Fruit fly (Drosophila melanogaster) whole organism, embryonic: ENCODE measurements around the gene Prdm13.
A peak's percentile ranks its signal among the peaks of the same experiment; 100 is the strongest.

Experiments used
- CG11723 ChIP-seq: fragments of 200-800 bp; sonication (Bioruptor generic); optimal IDR thresholded peaks from 2 replicates; lab custom pipeline; 2017; ENCODE audit warnings: missing biosample characterization, mild to moderate bottlenecking, missing genetic modification characterization
- CG12391 ChIP-seq: fragments of 200-800 bp; sonication (Bioruptor generic); optimal IDR thresholded peaks from 3 replicates; lab custom pipeline; 2018; ENCODE audit warnings: missing biosample characterization, mild to moderate bottlenecking, missing genetic modification characterization, moderate library complexity
- CG13123 ChIP-seq: fragments of 200-800 bp; sonication (Bioruptor generic); optimal IDR thresholded peaks from 2 replicates; lab custom pipeline; 2016; ENCODE audit warnings: missing biosample characterization, missing genetic modification characterization
- CG13287 ChIP-seq: fragments of 200-800 bp; sonication (Bioruptor generic); IDR thresholded peaks from 2 replicates; pipeline ENCODE4 v1.3.6; 2022; ENCODE audit warnings: missing biosample characterization, missing genetic modification characterization; ENCODE audit not compliant: partially characterized antibody
- CG13624 ChIP-seq: fragments of 200-800 bp; sonication (Bioruptor generic); optimal IDR thresholded peaks from 2 replicates; lab custom pipeline; 2016; ENCODE audit warnings: missing biosample characterization, missing genetic modification characterization
- CG15073 ChIP-seq: fragments of 200-800 bp; sonication (Bioruptor generic); optimal IDR thresholded peaks from 2 replicates; lab custom pipeline; 2016; ENCODE audit warnings: missing biosample characterization, missing genetic modification characterization
- CG1647 ChIP-seq: fragments of 200-800 bp; sonication (Bioruptor generic); optimal IDR thresholded peaks from 3 replicates; lab custom pipeline; 2016; ENCODE audit warnings: missing biosample characterization, missing genetic modification characterization
- CG18619 ChIP-seq: fragments of 200-800 bp; sonication (Bioruptor generic); optimal IDR thresholded peaks from 3 replicates; lab custom pipeline; 2017; ENCODE audit warnings: missing biosample characterization, mild to moderate bottlenecking, missing genetic modification characterization
- CG2116 ChIP-seq: fragments of 200-800 bp; sonication (Bioruptor generic); optimal IDR thresholded peaks from 3 replicates; lab custom pipeline; 2018; ENCODE audit warnings: missing biosample characterization, mild to moderate bottlenecking, missing genetic modification characterization
- CG2889 ChIP-seq: fragments of 200-800 bp; sonication (Bioruptor generic); IDR thresholded peaks from 3 replicates; pipeline ENCODE4 v1.3.6; 2022; ENCODE audit warnings: missing biosample characterization, missing genetic modification characterization
- CG30403 ChIP-seq: fragments of 200-800 bp; sonication (Bioruptor generic); optimal IDR thresholded peaks from 3 replicates; lab custom pipeline; 2016; ENCODE audit warnings: missing biosample characterization, missing genetic modification characterization
- CG3281 ChIP-seq: fragments of 200-800 bp; sonication (Bioruptor generic); optimal IDR thresholded peaks from 3 replicates; lab custom pipeline; 2017; ENCODE audit warnings: missing biosample characterization, mild to moderate bottlenecking, missing genetic modification characterization
- CG4820 ChIP-seq: fragments of 200-800 bp; sonication (Bioruptor generic); optimal IDR thresholded peaks from 3 replicates; lab custom pipeline; 2016; ENCODE audit warnings: missing biosample characterization, missing genetic modification characterization
- CG6765 ChIP-seq: fragments of 200-800 bp; sonication (Bioruptor generic); optimal IDR thresholded peaks from 3 replicates; lab custom pipeline; 2017; ENCODE audit warnings: missing biosample characterization, mild to moderate bottlenecking, missing genetic modification characterization
- CG7786 ChIP-seq: fragments of 200-800 bp; sonication (Bioruptor generic); optimal IDR thresholded peaks from 2 replicates; lab custom pipeline; 2016; ENCODE audit warnings: missing biosample characterization, missing genetic modification characterization
- Dek ChIP-seq: fragments of 200-800 bp; sonication (Bioruptor generic); optimal IDR thresholded peaks from 3 replicates; lab custom pipeline; 2019; ENCODE audit warnings: missing biosample characterization, mild to moderate bottlenecking, missing genetic modification characterization, moderate library complexity
- Dll ChIP-seq: fragments of 200-800 bp; sonication (Bioruptor generic); IDR thresholded peaks from 4 replicates; pipeline ENCODE4 v1.3.6; 2022; ENCODE audit warnings: missing biosample characterization, missing genetic modification characterization; ENCODE audit not compliant: partially characterized antibody
- Dref ChIP-seq: fragments of 200-800 bp; sonication (Bioruptor generic); IDR thresholded peaks from 2 replicates; pipeline ENCODE4 v1.3.6; 2022; ENCODE audit warnings: missing biosample characterization, missing genetic modification characterization
- Drgx ChIP-seq: fragments of 200-800 bp; sonication (Bioruptor generic); IDR thresholded peaks from 2 replicates; pipeline ENCODE4 v1.3.6; 2022; ENCODE audit warnings: missing biosample characterization, missing genetic modification characterization
- Eip74EF ChIP-seq, 2 experiments: fragments of 200-800 bp in 1 of 2; fragments of >200 bp in 1 of 2; sonication (Bioruptor generic) in 1 of 2; optimal IDR thresholded peaks; 2 replicates each; lab custom pipeline; 2017 to 2019; ENCODE audit warnings: missing biosample characterization in 2 of 2, missing genetic modification characterization in 2 of 2, mild to moderate bottlenecking in 1 of 2, moderate library complexity in 1 of 2
- Hsf ChIP-seq: fragments of 200-800 bp; sonication (Bioruptor generic); optimal IDR thresholded peaks from 3 replicates; lab custom pipeline; 2016; ENCODE audit warnings: missing biosample characterization, missing genetic modification characterization
- Sox102F ChIP-seq: fragments of 200-800 bp; sonication (Bioruptor generic); optimal IDR thresholded peaks from 2 replicates; lab custom pipeline; 2018; ENCODE audit warnings: missing biosample characterization, mild to moderate bottlenecking, missing genetic modification characterization, moderate library complexity
- Ssrp ChIP-seq: fragments of 200-800 bp; sonication (Bioruptor generic); optimal IDR thresholded peaks from 2 replicates; lab custom pipeline; 2018; ENCODE audit warnings: missing biosample characterization, mild to moderate bottlenecking, missing genetic modification characterization, moderate library complexity
- Stat92E ChIP-seq, 3 experiments: fragments of >200 bp in 2 of 3; fragments of 200-800 bp in 1 of 3; sonication (Bioruptor generic) in 1 of 3; optimal IDR thresholded peaks; 2 replicates each; lab custom pipeline; 2017 to 2019; ENCODE audit warnings: missing biosample characterization in 3 of 3, missing genetic modification characterization in 3 of 3, mild to moderate bottlenecking in 1 of 3, moderate library complexity in 1 of 3
- Vsx1 ChIP-seq: fragments of 200-800 bp; sonication (Bioruptor generic); optimal IDR thresholded peaks from 2 replicates; lab custom pipeline; 2017; ENCODE audit warnings: missing biosample characterization, mild to moderate bottlenecking, missing genetic modification characterization, missing genetic modification reagents
- Xbp1 ChIP-seq: fragments of 200-800 bp; sonication (Bioruptor generic); optimal IDR thresholded peaks from 3 replicates; lab custom pipeline; 2016; ENCODE audit warnings: missing biosample characterization, mild to moderate bottlenecking, missing genetic modification characterization
- al ChIP-seq: fragments of 200-800 bp; sonication (Bioruptor generic); IDR thresholded peaks from 2 replicates; pipeline ENCODE4 v1.3.6; 2022; ENCODE audit warnings: missing biosample characterization, missing genetic modification characterization
- bcd ChIP-seq: fragments of 200-800 bp; sonication (Bioruptor generic); optimal IDR thresholded peaks from 2 replicates; lab custom pipeline; 2017; ENCODE audit warnings: missing biosample characterization, mild to moderate bottlenecking, missing genetic modification characterization
- bowl ChIP-seq: fragments of 200-800 bp; sonication (Bioruptor generic); IDR thresholded peaks from 2 replicates; pipeline ENCODE4 v1.3.6; 2022; ENCODE audit warnings: missing biosample characterization, missing genetic modification characterization
- cad ChIP-seq: fragments of >200 bp; optimal IDR thresholded peaks from 2 replicates; lab custom pipeline; 2017; ENCODE audit warnings: missing biosample characterization, missing genetic modification characterization
- cas ChIP-seq: fragments of 200-800 bp; sonication (Bioruptor generic); IDR thresholded peaks from 2 replicates; pipeline ENCODE4 v1.3.6; 2022; ENCODE audit warnings: missing biosample characterization, missing genetic modification characterization
- cato ChIP-seq: fragments of 200-800 bp; sonication (Bioruptor generic); optimal IDR thresholded peaks from 2 replicates; lab custom pipeline; 2016; ENCODE audit warnings: missing biosample characterization, missing genetic modification characterization, borderline replicate concordance
- crol ChIP-seq: fragments of 200-800 bp; sonication (Bioruptor generic); IDR thresholded peaks from 2 replicates; pipeline ENCODE4 v1.3.6; 2022; ENCODE audit warnings: missing biosample characterization, missing genetic modification characterization
- emc ChIP-seq: fragments of 200-800 bp; sonication (Bioruptor generic); optimal IDR thresholded peaks from 2 replicates; lab custom pipeline; 2016; ENCODE audit warnings: missing biosample characterization, missing genetic modification characterization
- fd64A ChIP-seq: fragments of 200-800 bp; sonication (Bioruptor generic); optimal IDR thresholded peaks from 3 replicates; lab custom pipeline; 2018; ENCODE audit warnings: missing biosample characterization, mild to moderate bottlenecking, missing genetic modification characterization
- fru ChIP-seq: fragments of >200 bp; optimal IDR thresholded peaks from 2 replicates; lab custom pipeline; 2017
- fu2 ChIP-seq: fragments of 200-800 bp; sonication (Bioruptor generic); optimal IDR thresholded peaks from 2 replicates; lab custom pipeline; 2016; ENCODE audit warnings: missing biosample characterization, missing genetic modification characterization
- gsb-n ChIP-seq: fragments of 200-800 bp; sonication (Bioruptor generic); optimal IDR thresholded peaks from 3 replicates; lab custom pipeline; 2018; ENCODE audit warnings: missing biosample characterization, mild to moderate bottlenecking, missing genetic modification characterization
- kah ChIP-seq: fragments of 200-800 bp; sonication (Bioruptor generic); optimal IDR thresholded peaks from 2 replicates; lab custom pipeline; 2018; ENCODE audit warnings: missing biosample characterization, mild to moderate bottlenecking, missing genetic modification characterization
- ken ChIP-seq: fragments of 200-800 bp; sonication (Bioruptor generic); IDR thresholded peaks from 3 replicates; pipeline ENCODE4 v1.3.6; 2022; ENCODE audit warnings: missing biosample characterization, missing genetic modification characterization
- lab ChIP-seq: fragments of 200-800 bp; sonication (Bioruptor generic); optimal IDR thresholded peaks from 3 replicates; lab custom pipeline; 2017; ENCODE audit warnings: missing biosample characterization, missing genetic modification characterization, mild to moderate bottlenecking, moderate library complexity, missing genetic modification reagents
- lbe ChIP-seq: fragments of 200-800 bp; sonication (Bioruptor generic); optimal IDR thresholded peaks from 2 replicates; lab custom pipeline; 2016; ENCODE audit warnings: missing biosample characterization, mild to moderate bottlenecking, missing genetic modification characterization
- lov ChIP-seq, 2 experiments: fragments of 200-800 bp in 1 of 2; fragments of >200 bp in 1 of 2; sonication (Bioruptor generic) in 1 of 2; IDR thresholded peaks in 1 of 2; optimal IDR thresholded peaks in 1 of 2; 2 replicates in 1 of 2; 3 replicates in 1 of 2; pipeline versions ENCODE4 v1.3.6 to Lab custom; 2017 to 2022; ENCODE audit warnings: missing biosample characterization in 1 of 2, missing genetic modification characterization in 1 of 2
- nerfin-2 ChIP-seq: fragments of 200-800 bp; sonication (Bioruptor generic); IDR thresholded peaks from 2 replicates; pipeline ENCODE4 v1.3.6; 2022; ENCODE audit warnings: missing biosample characterization, missing genetic modification characterization; ENCODE audit not compliant: partially characterized antibody
- onecut ChIP-seq: fragments of 200-800 bp; sonication (Bioruptor generic); IDR thresholded peaks from 2 replicates; pipeline ENCODE4 v1.3.6; 2022; ENCODE audit warnings: missing biosample characterization, missing genetic modification characterization
- sisA ChIP-seq: fragments of 200-800 bp; sonication (Bioruptor generic); IDR thresholded peaks from 2 replicates; pipeline ENCODE4 v1.3.6; 2022; ENCODE audit warnings: missing biosample characterization, missing genetic modification characterization
- sna ChIP-seq: fragments of 200-800 bp; sonication (Bioruptor generic); IDR thresholded peaks from 2 replicates; pipeline ENCODE4 v1.3.6; 2022; ENCODE audit warnings: missing biosample characterization, missing genetic modification characterization; ENCODE audit not compliant: partially characterized antibody
- tx ChIP-seq: fragments of 200-800 bp; sonication (Bioruptor generic); optimal IDR thresholded peaks from 2 replicates; lab custom pipeline; 2016; ENCODE audit warnings: missing biosample characterization, missing genetic modification characterization
- wor ChIP-seq: fragments of 200-800 bp; sonication (Bioruptor generic); IDR thresholded peaks from 2 replicates; pipeline ENCODE4 v1.3.6; 2022; ENCODE audit warnings: missing biosample characterization, missing genetic modification characterization

The Prdm13 gene

DNA sequence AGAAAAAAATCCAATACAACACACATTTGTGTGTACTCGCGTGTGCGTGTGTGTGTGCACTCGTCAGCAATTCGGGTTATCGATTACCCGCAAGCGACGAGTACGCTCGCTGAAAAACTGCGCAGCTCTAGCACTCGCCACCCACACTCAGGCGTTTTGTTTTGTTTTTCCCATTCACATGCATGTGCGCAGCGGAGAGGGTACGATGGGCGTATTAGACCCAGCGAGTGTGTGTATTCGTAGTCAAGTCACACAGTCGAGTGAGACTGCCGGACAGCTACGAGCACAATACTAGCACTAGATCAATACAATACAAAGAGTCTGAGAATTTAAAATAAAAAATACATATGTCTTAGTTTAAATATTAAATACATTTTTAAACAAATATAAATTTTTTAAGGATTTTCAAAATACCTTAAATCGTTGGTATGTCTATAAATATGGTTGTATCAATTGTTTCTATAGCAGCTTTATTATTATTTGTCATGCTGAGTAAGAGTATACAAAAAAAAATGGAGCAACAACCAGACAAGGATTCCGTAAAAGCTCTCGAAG is 22.0 kb downstream of the Prdm13 start, which contains the start of the genes D19B and CG43293 (continued):
- TF ChIP-seq ken (GFP tag; lab: Robert Waterston, UW), result peak; percentile 90
- peak; percentile 91 for TF ChIP-seq sisA (GFP tag; lab: Robert Waterston, UW)
- no peak for TF ChIP-seq lov (optimal IDR thresholded peaks at IDR 0.05; lab: Kevin White, UChicago)
- peak; percentile 71; the same call in 2 of the 3 replicates for TF ChIP-seq lov (GFP tag; IDR thresholded peaks at IDR 0.05; lab: Robert Waterston, UW)
- peak; percentile 92 for TF ChIP-seq Drgx
- TF ChIP-seq lab (GFP tag; lab: Kevin White, UChicago), result peak; percentile 93
- no peak for TF ChIP-seq Vsx1 (GFP tag; lab: Kevin White, UChicago)
- TF ChIP-seq Sox102F, result peak; percentile 89
- TF ChIP-seq cato, result peak; percentile 80
- peak; percentile 77 for TF ChIP-seq tx
- TF ChIP-seq Dll (GFP tag; lab: Robert Waterston, UW), result peak; percentile 65; the same call in 2 of the 4 replicates
- peak; percentile 83 for TF ChIP-seq al (GFP tag; lab: Robert Waterston, UW)
- TF ChIP-seq CG1647 (GFP tag; lab: Kevin White, UChicago), result peak; percentile 83
- peak; percentile 82 for TF ChIP-seq gsb-n (tag; lab: Kevin White, UChicago)
- TF ChIP-seq CG6765 (GFP tag; lab: Kevin White, UChicago), result peak; percentile 81
- TF ChIP-seq fu2 (GFP tag; lab: Kevin White, UChicago), result peak; percentile 77
- peak; percentile 54; the same call in 1 of the 2 replicates for TF ChIP-seq sna (GFP tag; lab: Robert Waterston, UW)
- TF ChIP-seq CG12391 (tag; lab: Kevin White, UChicago), result peak; percentile 92
- peak; percentile 72 for TF ChIP-seq CG13123
- TF ChIP-seq CG15073 (GFP tag; lab: Kevin White, UChicago), result peak; percentile 54
- TF ChIP-seq Ssrp, result peak; percentile 81
- peak; percentile 86 for TF ChIP-seq Dref
- peak; percentile 86 for TF ChIP-seq Hsf (GFP tag; lab: Kevin White, UChicago)
- TF ChIP-seq Dek (tag; lab: Kevin White, UChicago), result peak; percentile 90
- TF ChIP-seq CG4820 (GFP tag; lab: Kevin White, UChicago), result peak; percentile 69
- TF ChIP-seq CG7786 (GFP tag; lab: Kevin White, UChicago), result peak; percentile 84
- TF ChIP-seq lbe (GFP tag; lab: Kevin White, UChicago), result peak; percentile 78
- peak; percentile 63 for TF ChIP-seq kah (GFP tag; lab: Kevin White, UChicago)
- TF ChIP-seq CG18619 (GFP tag; lab: Kevin White, UChicago), result peak; percentile 87
- TF ChIP-seq cas (GFP tag; lab: Robert Waterston, UW), result peak; percentile 81
- TF ChIP-seq CG11723, result peak; percentile 82
- TF ChIP-seq Xbp1 (GFP tag; lab: Kevin White, UChicago), result peak; percentile 94
- TF ChIP-seq onecut, result peak; percentile 91
- TF ChIP-seq bcd, result peak; percentile 89
- TF ChIP-seq cad (GFP tag; lab: Kevin White, UChicago), result no peak
- peak; percentile 77 for TF ChIP-seq nerfin-2
- no peak for TF ChIP-seq Stat92E (GFP tag; optimal IDR thresholded peaks at IDR 0.05; lab: Kevin White, UChicago)
- peak; percentile 88 for TF ChIP-seq CG2889
- TF ChIP-seq fd64A (GFP tag; lab: Kevin White, UChicago), result peak; percentile 64
- TF ChIP-seq crol (GFP tag; lab: Robert Waterston, UW), result peak; percentile 34; the same call in 1 of the 2 replicates
- peak; percentile 64 for TF ChIP-seq CG2116 (GFP tag; lab: Kevin White, UChicago)
- TF ChIP-seq CG13624, result peak; percentile 90
- peak; percentile 92 for TF ChIP-seq CG30403 (GFP tag; lab: Kevin White, UChicago)
- TF ChIP-seq Eip74EF (GFP tag; optimal IDR thresholded peaks at IDR 0.05; lab: Kevin White, UChicago), result no peak
- TF ChIP-seq fru (lab: Kevin White, UChicago), result peak; percentile 68
- peak; percentile 88 for TF ChIP-seq bowl (GFP tag; lab: Robert Waterston, UW)
- TF ChIP-seq emc, result peak; percentile 31
- TF ChIP-seq wor (GFP tag; lab: Robert Waterston, UW), result peak; percentile 79
- peak; percentile 79 for TF ChIP-seq CG13287
- peak; percentile 85 for TF ChIP-seq CG3281 (GFP tag; lab: Kevin White, UChicago)
